Worm (Caenorhabditis elegans) whole organism, late embryonic: ENCODE measurements around the gene nhr-218.

Source experiments
- C08G9.2 ChIP-seq: sonication (generic microtip); optimal IDR thresholded peaks from 2 replicates; lab custom pipeline; 2016; ENCODE audit warnings: mild to moderate bottlenecking, missing genetic modification characterization, moderate library complexity, missing compliant biosample characterization
- C38D4.7 ChIP-seq: fragments of 200-800 bp; sonication (Bioruptor generic); optimal IDR thresholded peaks from 2 replicates; lab custom pipeline; 2018; ENCODE audit warnings: mild to moderate bottlenecking, missing genetic modification characterization, moderate library complexity, missing compliant biosample characterization
- F13H6.1 ChIP-seq: sonication (generic microtip); optimal IDR thresholded peaks from 2 replicates; lab custom pipeline; 2016; ENCODE audit warnings: missing genetic modification characterization, missing compliant biosample characterization
- ama-1 ChIP-seq: fragments of 150-350 bp; optimal IDR thresholded peaks from 2 replicates; lab custom pipeline; 2014
- ceh-19 ChIP-seq: fragments of 200-800 bp; sonication (Bioruptor generic); optimal IDR thresholded peaks from 2 replicates; lab custom pipeline; 2018; ENCODE audit warnings: mild to moderate bottlenecking, missing genetic modification characterization, missing compliant biosample characterization
- ceh-2 ChIP-seq: sonication (generic microtip); optimal IDR thresholded peaks from 2 replicates; lab custom pipeline; 2016; ENCODE audit warnings: missing genotype, missing genetic modification characterization, missing compliant biosample characterization
- ceh-34 ChIP-seq: sonication (generic microtip); optimal IDR thresholded peaks from 2 replicates; lab custom pipeline; 2016; ENCODE audit warnings: mild to moderate bottlenecking, missing genetic modification characterization, missing compliant biosample characterization
- ceh-48 ChIP-seq: sonication (generic microtip); optimal IDR thresholded peaks from 2 replicates; lab custom pipeline; 2016; ENCODE audit warnings: missing genetic modification characterization, inconsistent platforms, missing compliant biosample characterization
- ceh-9 ChIP-seq: sonication (generic microtip); optimal IDR thresholded peaks from 2 replicates; lab custom pipeline; 2016; ENCODE audit warnings: mild to moderate bottlenecking, missing genetic modification characterization, inconsistent platforms, missing compliant biosample characterization
- che-1 ChIP-seq: sonication (generic microtip); optimal IDR thresholded peaks from 2 replicates; lab custom pipeline; 2016; ENCODE audit warnings: mild to moderate bottlenecking, missing genetic modification characterization, missing compliant biosample characterization
- dve-1 ChIP-seq: sonication (generic microtip); optimal IDR thresholded peaks from 2 replicates; lab custom pipeline; 2017; ENCODE audit warnings: antibody characterized with exemption, mild to moderate bottlenecking, missing genetic modification characterization, missing compliant biosample characterization
- elt-2 ChIP-seq: sonication (generic microtip); optimal IDR thresholded peaks from 2 replicates; lab custom pipeline; 2016; ENCODE audit warnings: missing genetic modification reagents, missing genetic modification characterization, missing compliant biosample characterization
- eyg-1 ChIP-seq: sonication (generic microtip); optimal IDR thresholded peaks from 2 replicates; lab custom pipeline; 2016; ENCODE audit warnings: missing genotype, missing genetic modification characterization, missing compliant biosample characterization
- fax-1 ChIP-seq: sonication (generic microtip); optimal IDR thresholded peaks from 2 replicates; lab custom pipeline; 2016; ENCODE audit warnings: missing genotype, missing genetic modification characterization, missing compliant biosample characterization
- fkh-10 ChIP-seq: fragments of 150-350 bp; optimal IDR thresholded peaks from 2 replicates; lab custom pipeline; 2014; ENCODE audit warnings: missing biosample characterization, missing genetic modification reagents, missing genetic modification characterization
- hlh-15 ChIP-seq: sonication (generic microtip); optimal IDR thresholded peaks from 2 replicates; lab custom pipeline; 2016; ENCODE audit warnings: missing genetic modification characterization, missing compliant biosample characterization
- hlh-6 ChIP-seq: sonication (generic microtip); optimal IDR thresholded peaks from 2 replicates; lab custom pipeline; 2016; ENCODE audit warnings: missing genotype, missing genetic modification characterization, missing compliant biosample characterization
- hlh-8 ChIP-seq: sonication (generic microtip); optimal IDR thresholded peaks from 2 replicates; lab custom pipeline; 2016; ENCODE audit warnings: missing genotype, missing genetic modification characterization, missing compliant biosample characterization
- nfya-1 ChIP-seq: sonication (generic microtip); optimal IDR thresholded peaks from 2 replicates; lab custom pipeline; 2017; ENCODE audit warnings: missing genetic modification characterization, mild to moderate bottlenecking, missing compliant biosample characterization, antibody characterized with exemption, moderate library complexity
- nhr-11 ChIP-seq: fragments of 150-350 bp; optimal IDR thresholded peaks from 2 replicates; lab custom pipeline; 2014; ENCODE audit warnings: missing biosample characterization, missing genetic modification characterization
- nhr-232 ChIP-seq: sonication (generic microtip); optimal IDR thresholded peaks from 2 replicates; lab custom pipeline; 2016; ENCODE audit warnings: missing genetic modification characterization, missing compliant biosample characterization
- odd-2 ChIP-seq: sonication (generic microtip); optimal IDR thresholded peaks from 2 replicates; lab custom pipeline; 2017; ENCODE audit warnings: antibody characterized with exemption, mild to moderate bottlenecking, missing genetic modification characterization, missing compliant biosample characterization
- pag-3 ChIP-seq: sonication (generic microtip); optimal IDR thresholded peaks from 2 replicates; lab custom pipeline; 2016; ENCODE audit warnings: missing compliant biosample characterization, missing genetic modification characterization, borderline replicate concordance
- pax-1 ChIP-seq: fragments of 150-350 bp; optimal IDR thresholded peaks from 2 replicates; lab custom pipeline; 2014; ENCODE audit warnings: missing biosample characterization, missing genetic modification characterization
- pha-2 ChIP-seq: sonication (generic microtip); optimal IDR thresholded peaks from 2 replicates; lab custom pipeline; 2017; ENCODE audit warnings: mild to moderate bottlenecking, missing genetic modification characterization, missing compliant biosample characterization
- rnt-1 ChIP-seq: sonication (generic microtip); optimal IDR thresholded peaks from 2 replicates; lab custom pipeline; 2016; ENCODE audit warnings: missing genetic modification characterization, missing compliant biosample characterization
- sox-2 ChIP-seq: fragments of 200-800 bp; sonication (Bioruptor generic); IDR thresholded peaks from 2 replicates; pipeline ENCODE4 v1.3.6; 2022; ENCODE audit warnings: missing genetic modification reagents, missing genetic modification characterization, missing compliant biosample characterization
- sox-4 ChIP-seq: sonication (generic microtip); optimal IDR thresholded peaks from 2 replicates; lab custom pipeline; 2017; ENCODE audit warnings: mild to moderate bottlenecking, missing genetic modification characterization, inconsistent platforms, missing compliant biosample characterization
- ttx-3 ChIP-seq: sonication (generic microtip); optimal IDR thresholded peaks from 2 replicates; lab custom pipeline; 2016; ENCODE audit warnings: missing genetic modification reagents, missing genetic modification characterization, missing compliant biosample characterization
- unc-3 ChIP-seq, 2 experiments: fragments of 200-800 bp in 1 of 2; sonication (Bioruptor generic) in 1 of 2; sonication (generic microtip) in 1 of 2; conservative IDR thresholded peaks in 1 of 2; optimal IDR thresholded peaks in 1 of 2; 2 replicates each; pipeline versions ENCODE4 v1.3.6 to Lab custom; 2016 to 2022; ENCODE audit warnings: missing compliant biosample characterization in 2 of 2, missing genetic modification characterization in 2 of 2, missing genetic modification reagents in 1 of 2
- unc-42 ChIP-seq: sonication (generic microtip); optimal IDR thresholded peaks from 2 replicates; lab custom pipeline; 2016; ENCODE audit warnings: missing genotype, missing genetic modification characterization, missing compliant biosample characterization
- unc-86 ChIP-seq: sonication (generic microtip); optimal IDR thresholded peaks from 2 replicates; lab custom pipeline; 2016; ENCODE audit warnings: missing genetic modification characterization, missing compliant biosample characterization
- zip-5 ChIP-seq: sonication (generic microtip); optimal IDR thresholded peaks from 2 replicates; lab custom pipeline; 2016; ENCODE audit warnings: missing genetic modification characterization, missing compliant biosample characterization

The nhr-218 gene

DNA sequence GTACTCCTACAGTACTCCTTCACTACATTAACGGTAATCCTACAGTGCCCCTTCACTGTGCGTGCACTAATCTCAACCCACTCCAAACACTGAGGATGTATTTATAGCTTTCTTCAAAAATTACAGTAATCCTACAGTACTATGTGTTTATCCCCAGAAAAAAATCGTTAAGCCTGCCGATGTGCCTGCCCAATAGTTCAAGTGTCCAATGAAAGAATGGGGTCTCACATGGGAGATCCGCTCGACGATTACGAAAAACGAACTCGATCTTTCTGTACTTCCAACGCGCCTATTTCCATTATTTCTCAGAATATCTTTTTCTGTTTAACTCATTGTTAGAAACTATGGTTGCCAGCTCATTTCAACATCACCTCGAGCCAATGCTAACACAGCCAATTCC, at the start of gene nhr-218:
nhr-218 (plus strand) TSS at position 301 of the 400 bp plus-strand sequence.
- no peak for TF ChIP-seq ama-1 (lab: Kevin White, UChicago)
- TF ChIP-seq unc-3 (GFP tag; conservative IDR thresholded peaks at IDR 0.05; lab: Robert Waterston, UW): no peak
- TF ChIP-seq unc-3 (tag; optimal IDR thresholded peaks at IDR 0.05; lab: Kevin White, UChicago): no peak

DNA sequence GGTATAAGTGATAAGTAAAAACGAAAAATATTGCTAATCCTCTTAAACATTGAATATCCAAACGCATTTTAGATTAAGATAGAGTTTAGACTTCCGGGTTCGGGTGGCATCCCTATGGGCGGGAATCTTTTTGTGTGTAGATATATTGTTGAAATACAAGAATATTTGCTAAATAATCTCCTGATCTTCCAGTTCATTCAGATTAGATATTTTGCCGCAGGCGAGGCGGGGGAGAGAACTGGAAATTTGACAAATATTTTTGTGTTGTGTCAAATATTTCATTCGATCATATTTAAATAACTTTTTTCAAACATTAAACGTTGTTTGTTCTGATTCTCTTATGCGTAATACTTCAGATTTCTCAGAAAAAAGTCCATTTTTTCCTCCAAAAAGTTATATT, 48.4 kb upstream of the nhr-218 start, which contains the start of gene oac-15:
oac-15 (minus strand) TSS at position 101 of the 400 bp plus-strand sequence.
- TF ChIP-seq sox-2 (GFP tag; lab: Robert Waterston, UW) (no peak), sox-4 (tag; lab: Kevin White, UChicago) (no peak)
- TF ChIP-seq, all 69 proteins: peak for 0

DNA sequence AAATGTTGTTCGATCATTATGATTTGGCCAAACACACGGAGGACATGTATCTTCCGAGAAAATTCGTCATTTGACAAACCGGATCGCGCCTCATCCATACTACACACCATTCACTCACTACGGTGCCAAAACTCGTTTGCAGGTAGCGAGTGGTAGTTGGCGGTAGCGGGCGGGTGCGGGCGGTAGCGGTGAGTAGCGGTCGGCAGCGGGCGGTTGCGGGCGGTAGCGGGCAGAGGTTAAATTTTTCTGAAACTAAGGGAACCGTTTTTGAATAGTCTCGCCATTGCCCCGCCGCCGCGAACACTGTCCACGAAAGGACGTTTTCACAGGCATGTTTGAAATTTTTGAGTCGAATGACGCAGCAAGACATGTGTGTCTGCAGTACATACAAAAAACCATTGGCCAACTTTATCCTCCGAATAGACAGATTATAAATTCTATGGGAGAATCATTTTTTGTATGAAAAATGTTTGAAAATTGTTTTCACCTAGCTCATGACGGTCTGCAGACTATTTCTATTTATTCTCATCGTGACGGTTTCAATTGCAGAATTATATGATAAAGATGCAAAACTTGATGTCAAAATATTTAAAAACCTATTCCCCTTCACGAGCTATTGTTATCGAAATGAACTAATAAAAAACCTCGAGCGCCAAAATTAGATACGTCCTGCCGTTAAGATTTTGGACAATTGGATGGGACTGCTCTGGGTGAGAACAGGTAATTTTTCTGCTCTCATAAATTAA, 47.8 kb upstream of the nhr-218 start, which contains the start of gene F11A5.16:
F11A5.16 (plus strand) TSS at position 696 of the 746 bp plus-strand sequence.
- no peak for TF ChIP-seq ceh-19
- TF ChIP-seq zip-5 (tag; lab: Kevin White, UChicago): no peak
- TF ChIP-seq unc-42 (tag; lab: Kevin White, UChicago): no peak
- no peak for TF ChIP-seq ceh-34
- TF ChIP-seq ttx-3 (tag; lab: Kevin White, UChicago): no peak

DNA sequence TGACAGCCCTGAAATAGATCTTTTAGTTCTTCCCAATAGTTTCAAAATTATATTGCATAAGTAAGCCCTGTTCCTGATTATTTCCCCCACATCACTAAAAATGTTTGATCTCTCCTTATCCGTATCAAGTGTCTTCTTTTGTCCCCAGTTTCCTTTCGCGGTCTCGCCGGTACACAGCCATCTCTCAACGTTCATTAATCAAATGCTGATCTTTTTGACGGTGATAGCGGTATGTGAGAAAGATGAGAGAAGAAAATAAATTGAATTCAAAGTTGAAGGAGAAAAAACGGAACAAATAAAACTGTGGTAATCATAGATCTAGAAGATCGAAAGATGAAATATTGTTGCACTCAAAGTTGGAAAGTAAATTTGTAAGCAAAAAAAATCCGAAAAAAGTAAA, 46.5 kb upstream of the nhr-218 start:
- TF ChIP-seq F13H6.1 (tag; lab: Kevin White, UChicago): no peak
- TF ChIP-seq nfya-1 (tag; lab: Kevin White, UChicago): no peak
- TF ChIP-seq C38D4.7: no peak
- TF ChIP-seq ceh-48 (tag; lab: Kevin White, UChicago): no peak
- TF ChIP-seq nhr-232 (tag; lab: Kevin White, UChicago): no peak
- TF ChIP-seq ceh-2 (tag; lab: Kevin White, UChicago): no peak
- no peak for TF ChIP-seq ama-1 (lab: Kevin White, UChicago)
- TF ChIP-seq nhr-11 (tag; lab: Kevin White, UChicago): no peak
- no peak for TF ChIP-seq hlh-8 (tag; lab: Kevin White, UChicago)
- TF ChIP-seq C08G9.2 (tag; lab: Kevin White, UChicago): no peak
- no peak for TF ChIP-seq pha-2
- TF ChIP-seq rnt-1 (tag; lab: Kevin White, UChicago): no peak
- no peak for TF ChIP-seq pag-3 (tag; lab: Kevin White, UChicago)
- TF ChIP-seq unc-86: no peak
- no peak for TF ChIP-seq ceh-34
- TF ChIP-seq hlh-6 (tag; lab: Kevin White, UChicago): no peak
- TF ChIP-seq che-1 (tag; lab: Kevin White, UChicago): no peak
- TF ChIP-seq, all 69 proteins: peak for 0

DNA sequence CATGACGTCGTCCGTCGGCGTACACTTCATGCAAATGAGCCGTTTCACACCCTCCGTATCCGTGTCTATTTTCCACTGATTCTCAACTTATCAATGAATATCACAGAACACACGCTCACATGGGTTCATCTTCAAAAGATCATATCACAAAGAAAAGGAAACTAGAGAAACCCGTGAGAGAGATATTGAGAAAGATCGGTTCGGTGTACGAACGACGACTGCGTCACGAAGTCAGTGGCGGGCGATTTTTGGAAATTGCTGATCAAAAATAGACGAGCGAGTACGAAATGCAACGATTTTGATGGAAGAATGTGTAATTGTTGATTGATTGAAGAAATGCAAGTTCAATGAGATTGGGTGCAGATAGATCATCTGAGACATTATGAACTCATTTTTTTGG, 44.9 kb upstream of the nhr-218 start:
- TF ChIP-seq unc-3 (GFP tag; conservative IDR thresholded peaks at IDR 0.05; lab: Robert Waterston, UW) (no peak), unc-3 (tag; optimal IDR thresholded peaks at IDR 0.05; lab: Kevin White, UChicago) (no peak), dve-1 (tag; lab: Kevin White, UChicago) (no peak), pax-1 (tag; lab: Kevin White, UChicago) (no peak), nhr-11 (tag; lab: Kevin White, UChicago) (no peak), ceh-9 (tag; lab: Kevin White, UChicago) (no peak), hlh-15 (tag; lab: Kevin White, UChicago) (no peak), odd-2 (tag; lab: Kevin White, UChicago) (no peak), che-1 (tag; lab: Kevin White, UChicago) (no peak), fax-1 (no peak), eyg-1 (tag; lab: Kevin White, UChicago) (no peak), hlh-8 (tag; lab: Kevin White, UChicago) (no peak), unc-42 (tag; lab: Kevin White, UChicago) (no peak), hlh-6 (tag; lab: Kevin White, UChicago) (no peak), C38D4.7 (no peak), nhr-232 (tag; lab: Kevin White, UChicago) (no peak), fkh-10 (GFP tag; lab: Kevin White, UChicago) (no peak), ceh-48 (tag; lab: Kevin White, UChicago) (no peak), elt-2 (tag; lab: Kevin White, UChicago) (no peak)
